Worm (Caenorhabditis elegans) whole organism, L2 larva: ENCODE measurements around the gene B0563.8.

Experiments used
- C34F6.9 ChIP-seq: fragments of 150-350 bp; optimal IDR thresholded peaks from 2 replicates; lab custom pipeline; 2014; ENCODE audit warnings: missing biosample characterization, missing genetic modification characterization
- F13H6.1 ChIP-seq: sonication (generic microtip); optimal IDR thresholded peaks from 2 replicates; lab custom pipeline; 2016; ENCODE audit warnings: missing genetic modification characterization, missing compliant biosample characterization
- R02D3.7 ChIP-seq: fragments of 150-350 bp; optimal IDR thresholded peaks from 2 replicates; lab custom pipeline; 2014; ENCODE audit warnings: missing biosample characterization, missing genetic modification characterization
- Y55F3AM.14 ChIP-seq: fragments of 200-800 bp; sonication (Bioruptor generic); optimal IDR thresholded peaks from 2 replicates; lab custom pipeline; 2018; ENCODE audit warnings: mild to moderate bottlenecking, missing genetic modification characterization, missing compliant biosample characterization
- ZK546.5 ChIP-seq: sonication (generic microtip); optimal IDR thresholded peaks from 2 replicates; lab custom pipeline; 2017; ENCODE audit warnings: missing biosample characterization, missing genetic modification characterization
- alr-1 ChIP-seq: fragments of 150-350 bp; optimal IDR thresholded peaks from 2 replicates; lab custom pipeline; 2014; ENCODE audit warnings: missing biosample characterization, missing genetic modification characterization
- aly-2 ChIP-seq: fragments of 150-350 bp; optimal IDR thresholded peaks from 2 replicates; lab custom pipeline; 2014; ENCODE audit warnings: missing biosample characterization, missing genetic modification characterization
- ama-1 ChIP-seq: fragments of 150-350 bp; optimal IDR thresholded peaks from 2 replicates; lab custom pipeline; 2018; ENCODE audit warnings: inconsistent platforms
- blmp-1 ChIP-seq: sonication (generic microtip); optimal IDR thresholded peaks from 2 replicates; lab custom pipeline; 2017; ENCODE audit warnings: missing genetic modification characterization, mild to moderate bottlenecking, missing compliant biosample characterization, antibody characterized with exemption, moderate library complexity; ENCODE audit not compliant: insufficient read depth
- ceh-16 ChIP-seq: fragments of 150-350 bp; optimal IDR thresholded peaks from 2 replicates; lab custom pipeline; 2014; ENCODE audit warnings: missing biosample characterization, missing genetic modification characterization
- ceh-82 ChIP-seq: fragments of 150-350 bp; optimal IDR thresholded peaks from 2 replicates; lab custom pipeline; 2014; ENCODE audit warnings: missing biosample characterization, missing genetic modification characterization
- crh-2 ChIP-seq: sonication (generic microtip); optimal IDR thresholded peaks from 2 replicates; lab custom pipeline; 2017; ENCODE audit warnings: missing biosample characterization, missing genetic modification characterization
- dmd-4 ChIP-seq: sonication (generic microtip); optimal IDR thresholded peaks from 2 replicates; lab custom pipeline; 2017; ENCODE audit warnings: missing biosample characterization, missing genetic modification characterization
- egl-27 ChIP-seq: sonication (generic microtip); optimal IDR thresholded peaks from 3 replicates; lab custom pipeline; 2017; ENCODE audit warnings: missing biosample characterization, missing genetic modification reagents, missing genetic modification characterization
- elt-1 ChIP-seq: fragments of 150-350 bp; optimal IDR thresholded peaks from 2 replicates; lab custom pipeline; 2014; ENCODE audit warnings: missing biosample characterization, missing genetic modification characterization
- elt-3 ChIP-seq: sonication (generic microtip); optimal IDR thresholded peaks from 2 replicates; lab custom pipeline; 2017; ENCODE audit warnings: missing biosample characterization, missing genetic modification characterization
- fos-1 ChIP-seq: fragments of 150-350 bp; optimal IDR thresholded peaks from 2 replicates; lab custom pipeline; 2014; ENCODE audit warnings: missing biosample characterization, missing genetic modification characterization
- gmeb-1 ChIP-seq: fragments of 150-350 bp; optimal IDR thresholded peaks from 2 replicates; lab custom pipeline; 2014; ENCODE audit warnings: missing biosample characterization, missing genetic modification characterization
- lin-11 ChIP-seq: fragments of 150-350 bp; sonication (generic microtip); optimal IDR thresholded peaks from 2 replicates; lab custom pipeline; 2014; ENCODE audit warnings: missing biosample characterization, missing genetic modification characterization, inconsistent platforms, mixed read lengths
- lin-13 ChIP-seq: fragments of 150-350 bp; optimal IDR thresholded peaks from 2 replicates; lab custom pipeline; 2014; ENCODE audit warnings: missing biosample characterization, missing genetic modification reagents, missing genetic modification characterization
- lin-39 ChIP-seq: fragments of 150-350 bp; optimal IDR thresholded peaks from 2 replicates; lab custom pipeline; 2014; ENCODE audit warnings: missing biosample characterization, missing genetic modification reagents, missing genetic modification characterization
- lsy-2 ChIP-seq, 2 experiments: fragments of 150-350 bp in 1 of 2; sonication (generic microtip) in 1 of 2; optimal IDR thresholded peaks; 2 replicates each; lab custom pipeline; 2014 to 2017; ENCODE audit warnings: missing biosample characterization in 2 of 2, missing genetic modification characterization in 2 of 2
- mab-5 ChIP-seq: fragments of 150-350 bp; optimal IDR thresholded peaks from 2 replicates; lab custom pipeline; 2014; ENCODE audit warnings: missing biosample characterization, missing genetic modification characterization
- mbf-1 ChIP-seq: sonication (generic microtip); optimal IDR thresholded peaks from 2 replicates; lab custom pipeline; 2017; ENCODE audit warnings: missing biosample characterization, missing genetic modification characterization
- mdl-1 ChIP-seq, 2 experiments: fragments of 150-350 bp in 1 of 2; sonication (generic microtip) in 1 of 2; optimal IDR thresholded peaks; 2 replicates each; lab custom pipeline; 2017; ENCODE audit warnings: missing biosample characterization in 2 of 2, missing genetic modification characterization in 2 of 2
- nhr-10 ChIP-seq: sonication (generic microtip); optimal IDR thresholded peaks from 2 replicates; lab custom pipeline; 2017; ENCODE audit warnings: missing biosample characterization, missing genetic modification characterization
- nhr-11 ChIP-seq: fragments of 150-350 bp; optimal IDR thresholded peaks from 2 replicates; lab custom pipeline; 2014; ENCODE audit warnings: missing biosample characterization, missing genetic modification characterization
- nhr-12 ChIP-seq: fragments of 150-350 bp; optimal IDR thresholded peaks from 2 replicates; lab custom pipeline; 2014; ENCODE audit warnings: missing biosample characterization, missing genetic modification characterization
- nhr-129 ChIP-seq: fragments of 150-350 bp; optimal IDR thresholded peaks from 2 replicates; lab custom pipeline; 2014; ENCODE audit warnings: missing biosample characterization, missing genetic modification characterization
- nhr-21 ChIP-seq: fragments of 150-350 bp; optimal IDR thresholded peaks from 2 replicates; lab custom pipeline; 2014; ENCODE audit warnings: missing biosample characterization, missing genetic modification characterization
- nhr-23 ChIP-seq: fragments of 150-350 bp; optimal IDR thresholded peaks from 2 replicates; lab custom pipeline; 2014; ENCODE audit warnings: missing biosample characterization, missing genetic modification reagents, missing genetic modification characterization
- nhr-237 ChIP-seq: fragments of 150-350 bp; optimal IDR thresholded peaks from 2 replicates; lab custom pipeline; 2014; ENCODE audit warnings: missing biosample characterization, missing genetic modification characterization
- nhr-25 ChIP-seq: fragments of 150-350 bp; sonication (generic microtip); optimal IDR thresholded peaks from 3 replicates; lab custom pipeline; 2014; ENCODE audit warnings: missing biosample characterization, missing genetic modification characterization
- nhr-6 ChIP-seq: fragments of 150-350 bp; optimal IDR thresholded peaks from 2 replicates; lab custom pipeline; 2014; ENCODE audit warnings: missing biosample characterization, missing genetic modification characterization
- nhr-77 ChIP-seq: fragments of 150-350 bp; optimal IDR thresholded peaks from 2 replicates; lab custom pipeline; 2014; ENCODE audit warnings: missing biosample characterization, missing genetic modification characterization
- peb-1 ChIP-seq: fragments of 150-350 bp; optimal IDR thresholded peaks from 2 replicates; lab custom pipeline; 2014; ENCODE audit warnings: missing biosample characterization, missing genetic modification characterization
- sem-4 ChIP-seq: fragments of 150-350 bp; optimal IDR thresholded peaks from 2 replicates; lab custom pipeline; 2014; ENCODE audit warnings: missing biosample characterization, missing genetic modification reagents, missing genetic modification characterization
- skn-1 ChIP-seq: sonication (generic microtip); optimal IDR thresholded peaks from 2 replicates; lab custom pipeline; 2017; ENCODE audit warnings: missing biosample characterization, missing genetic modification characterization
- sma-3 ChIP-seq: sonication (generic microtip); optimal IDR thresholded peaks from 2 replicates; lab custom pipeline; 2016; ENCODE audit warnings: missing genetic modification reagents, missing genetic modification characterization, missing compliant biosample characterization
- sma-9 ChIP-seq, 2 experiments: fragments of 150-350 bp in 1 of 2; sonication (generic microtip) in 1 of 2; optimal IDR thresholded peaks; 2 replicates each; lab custom pipeline; 2014 to 2016; ENCODE audit warnings: missing genetic modification characterization in 2 of 2, mild to moderate bottlenecking in 1 of 2, missing biosample characterization in 1 of 2, missing compliant biosample characterization in 1 of 2, missing genetic modification reagents in 1 of 2, moderate library complexity in 1 of 2
- snpc-4 ChIP-seq: fragments of 150-350 bp; optimal IDR thresholded peaks from 2 replicates; lab custom pipeline; 2014; ENCODE audit warnings: missing biosample characterization, missing genetic modification characterization
- unc-39 ChIP-seq: fragments of 150-350 bp; optimal IDR thresholded peaks from 2 replicates; lab custom pipeline; 2014; ENCODE audit warnings: missing biosample characterization, missing genetic modification characterization
- unc-55 ChIP-seq: fragments of 150-350 bp; sonication (generic microtip); optimal IDR thresholded peaks from 3 replicates; lab custom pipeline; 2014; ENCODE audit warnings: missing biosample characterization, missing genetic modification reagents, missing genetic modification characterization
- unc-62 ChIP-seq: fragments of 150-350 bp; optimal IDR thresholded peaks from 2 replicates; lab custom pipeline; 2014; ENCODE audit warnings: missing biosample characterization, missing genetic modification reagents, missing genetic modification characterization
- zag-1 ChIP-seq: fragments of 150-350 bp; optimal IDR thresholded peaks from 2 replicates; lab custom pipeline; 2014; ENCODE audit warnings: missing biosample characterization, missing genetic modification characterization
- ztf-1 ChIP-seq: fragments of 200-800 bp; sonication (Bioruptor generic); conservative IDR thresholded peaks from 2 replicates; pipeline ENCODE4 v1.3.6; 2022; ENCODE audit warnings: missing genetic modification characterization, missing compliant biosample characterization
- ztf-11 ChIP-seq: sonication (generic microtip); optimal IDR thresholded peaks from 2 replicates; lab custom pipeline; 2017; ENCODE audit warnings: missing biosample characterization, missing genetic modification characterization
- ztf-4 ChIP-seq: fragments of 150-350 bp; optimal IDR thresholded peaks from 2 replicates; lab custom pipeline; 2014; ENCODE audit warnings: missing biosample characterization, missing genetic modification characterization

The B0563.8 gene

DNA sequence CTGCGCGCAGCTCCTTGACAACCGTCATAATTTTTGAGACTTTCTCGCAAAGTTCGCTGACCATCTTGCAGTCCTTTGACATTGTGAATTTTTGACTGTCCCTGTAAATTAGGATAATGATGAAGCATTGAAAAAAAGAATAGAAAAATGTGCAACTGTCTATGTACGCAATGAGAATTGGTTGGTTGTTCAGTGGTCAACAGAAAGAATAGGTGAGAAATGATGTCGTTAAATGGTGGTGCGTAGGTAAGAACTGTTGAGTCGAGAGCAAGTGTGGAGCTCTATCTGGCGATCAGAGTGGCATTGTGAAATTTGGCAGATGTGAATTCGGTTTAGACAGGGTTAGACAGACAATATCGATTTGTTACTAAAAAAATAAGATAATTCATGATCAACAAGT is at the start of gene B0563.8:
TSS of gene B0563.8 (minus strand) at position 101 of the 400 bp plus-strand sequence.
- TF ChIP-seq nhr-10 (no peak), alr-1 (tag; lab: Kevin White, UChicago) (no peak), ceh-82 (tag; lab: Kevin White, UChicago) (no peak), aly-2 (tag; lab: Kevin White, UChicago) (no peak), gmeb-1 (tag; lab: Kevin White, UChicago) (no peak), lin-13 (no peak), elt-3 (tag; lab: Kevin White, UChicago) (no peak), unc-39 (tag; lab: Kevin White, UChicago) (no peak), peb-1 (tag; lab: Kevin White, UChicago) (no peak), mbf-1 (tag; lab: Kevin White, UChicago) (no peak), nhr-129 (tag; lab: Kevin White, UChicago) (no peak), mab-5 (tag; lab: Kevin White, UChicago) (no peak), crh-2 (tag; lab: Kevin White, UChicago) (no peak), nhr-21 (tag; lab: Kevin White, UChicago) (no peak), sma-9 (GFP tag; optimal IDR thresholded peaks at IDR 0.05; lab: Kevin White, UChicago) (no peak), sma-9 (tag; optimal IDR thresholded peaks at IDR 0.05; lab: Kevin White, UChicago) (no peak), nhr-25 (tag; lab: Kevin White, UChicago) (no peak), fos-1 (tag; lab: Kevin White, UChicago) (no peak), snpc-4 (tag; lab: Kevin White, UChicago) (no peak), skn-1 (tag; lab: Kevin White, UChicago) (no peak)

- TF ChIP-seq nhr-12 (no peak), egl-27 (no peak), sma-9 (GFP tag; optimal IDR thresholded peaks at IDR 0.05; lab: Kevin White, UChicago) (peak; percentile 78), sma-9 (tag; optimal IDR thresholded peaks at IDR 0.05; lab: Kevin White, UChicago) (no peak), skn-1 (tag; lab: Kevin White, UChicago) (no peak), lin-11 (tag; lab: Kevin White, UChicago) (no peak), mab-5 (tag; lab: Kevin White, UChicago) (no peak), sem-4 (no peak), nhr-21 (tag; lab: Kevin White, UChicago) (peak; percentile 67), unc-62 (GFP tag; lab: Kevin White, UChicago) (no peak), snpc-4 (tag; lab: Kevin White, UChicago) (no peak), unc-39 (tag; lab: Kevin White, UChicago) (no peak), nhr-25 (tag; lab: Kevin White, UChicago) (peak; percentile 74), ztf-11 (tag; lab: Kevin White, UChicago) (no peak), unc-55 (no peak), nhr-237 (tag; lab: Kevin White, UChicago) (no peak), nhr-10 (no peak), elt-3 (tag; lab: Kevin White, UChicago) (no peak), nhr-23 (tag; lab: Kevin White, UChicago) (no peak), R02D3.7 (tag; lab: Kevin White, UChicago) (no peak), elt-1 (no peak), gmeb-1 (tag; lab: Kevin White, UChicago) (peak; percentile 56), blmp-1 (tag; lab: Kevin White, UChicago) (peak; percentile 51), crh-2 (tag; lab: Kevin White, UChicago) (peak; percentile 69), mbf-1 (tag; lab: Kevin White, UChicago) (no peak), C34F6.9 (tag; lab: Kevin White, UChicago) (no peak), F13H6.1 (tag; lab: Kevin White, UChicago) (peak; percentile 7), zag-1 (tag; lab: Kevin White, UChicago) (no peak), ceh-16 (tag; lab: Kevin White, UChicago) (no peak), alr-1 (tag; lab: Kevin White, UChicago) (no peak), lin-13 (no peak), nhr-11 (tag; lab: Kevin White, UChicago) (no peak), nhr-129 (tag; lab: Kevin White, UChicago) (peak; percentile 84), ceh-82 (tag; lab: Kevin White, UChicago) (no peak), nhr-6 (tag; lab: Kevin White, UChicago) (peak; percentile 47), ztf-4 (tag; lab: Kevin White, UChicago) (no peak), aly-2 (tag; lab: Kevin White, UChicago) (no peak), dmd-4 (tag; lab: Kevin White, UChicago) (no peak), ama-1 (no peak), Y55F3AM.14 (GFP tag; lab: Kevin White, UChicago) (peak; percentile 65), nhr-77 (tag; lab: Kevin White, UChicago) (no peak), fos-1 (tag; lab: Kevin White, UChicago) (peak; percentile 61), peb-1 (tag; lab: Kevin White, UChicago) (no peak), sma-3 (GFP tag; lab: Kevin White, UChicago) (peak; percentile 46), lin-39 (no peak), ZK546.5 (tag; lab: Kevin White, UChicago) (no peak), mdl-1 (tag; optimal IDR thresholded peaks at IDR 0.05; lab: Kevin White, UChicago) (peak in 1 of 2 experiments; percentile 61), lsy-2 (tag; optimal IDR thresholded peaks at IDR 0.05; lab: Kevin White, UChicago) (no peak), ztf-1 (GFP tag; lab: Robert Waterston, UW) (no peak)
Observed at ce11 chrX:9213873-9214341, 39.6 kb upstream of the B0563.8 start, which contains the start of gene C35B8.3. C35B8.3 (plus strand) TSS chrX:9213923.
